Fruit fly (Drosophila melanogaster) whole organism, embryonic: Measurements from ENCODE around the gene CG2147.

ENCODE experiments used
- Adf1 ChIP-seq: fragments of 200-800 bp; sonication (Bioruptor generic); IDR thresholded peaks from 2 replicates; pipeline ENCODE4 v1.3.6; 2022; ENCODE audit warnings: missing biosample characterization, missing genetic modification characterization
- Atf-2 ChIP-seq: fragments of 200-800 bp; sonication (Bioruptor generic); optimal IDR thresholded peaks from 2 replicates; lab custom pipeline; 2016; ENCODE audit warnings: missing biosample characterization, missing genetic modification characterization
- Atf3 ChIP-seq: fragments of 200-800 bp; sonication (Bioruptor generic); optimal IDR thresholded peaks from 3 replicates; lab custom pipeline; 2016; ENCODE audit warnings: missing biosample characterization, missing genetic modification characterization
- Atf6 ChIP-seq: fragments of 200-800 bp; sonication (Bioruptor generic); IDR thresholded peaks from 2 replicates; pipeline ENCODE4 v1.3.6; 2022; ENCODE audit warnings: missing biosample characterization, missing genetic modification characterization
- CG10462 ChIP-seq: fragments of 200-800 bp; sonication (Bioruptor generic); optimal IDR thresholded peaks from 2 replicates; lab custom pipeline; 2016; ENCODE audit warnings: missing biosample characterization, missing genetic modification characterization
- CG10959 ChIP-seq: fragments of 200-800 bp; sonication (Bioruptor generic); IDR thresholded peaks from 2 replicates; pipeline ENCODE4 v1.3.6; 2022; ENCODE audit warnings: missing biosample characterization, missing genetic modification characterization
- CG11723 ChIP-seq: fragments of 200-800 bp; sonication (Bioruptor generic); optimal IDR thresholded peaks from 2 replicates; lab custom pipeline; 2017; ENCODE audit warnings: missing biosample characterization, mild to moderate bottlenecking, missing genetic modification characterization
- CG12391 ChIP-seq: fragments of 200-800 bp; sonication (Bioruptor generic); optimal IDR thresholded peaks from 3 replicates; lab custom pipeline; 2018; ENCODE audit warnings: missing biosample characterization, mild to moderate bottlenecking, missing genetic modification characterization, moderate library complexity
- CG12744 ChIP-seq: fragments of 200-800 bp; sonication (Bioruptor generic); optimal IDR thresholded peaks from 2 replicates; lab custom pipeline; 2016; ENCODE audit warnings: missing biosample characterization, missing genetic modification characterization
- CG14710 ChIP-seq: fragments of 200-800 bp; sonication (Bioruptor generic); optimal IDR thresholded peaks from 3 replicates; lab custom pipeline; 2019; ENCODE audit warnings: missing biosample characterization, mild to moderate bottlenecking, missing genetic modification characterization, moderate library complexity
- CG14965 ChIP-seq: fragments of 200-800 bp; sonication (Bioruptor generic); optimal IDR thresholded peaks from 2 replicates; lab custom pipeline; 2016; ENCODE audit warnings: missing biosample characterization, missing genetic modification characterization, borderline replicate concordance
- CG15073 ChIP-seq: fragments of 200-800 bp; sonication (Bioruptor generic); optimal IDR thresholded peaks from 2 replicates; lab custom pipeline; 2016; ENCODE audit warnings: missing biosample characterization, missing genetic modification characterization
- CG2202 ChIP-seq: fragments of 200-800 bp; sonication (Bioruptor generic); optimal IDR thresholded peaks from 2 replicates; lab custom pipeline; 2018; ENCODE audit warnings: missing biosample characterization, mild to moderate bottlenecking, missing genetic modification characterization
- CG30403 ChIP-seq: fragments of 200-800 bp; sonication (Bioruptor generic); optimal IDR thresholded peaks from 3 replicates; lab custom pipeline; 2016; ENCODE audit warnings: missing biosample characterization, missing genetic modification characterization
- CG31224 ChIP-seq: fragments of 200-800 bp; sonication (Bioruptor generic); IDR thresholded peaks from 2 replicates; pipeline ENCODE4 v1.3.6; 2022; ENCODE audit warnings: missing biosample characterization, missing genetic modification characterization
- CG3847 ChIP-seq: fragments of 200-800 bp; sonication (Bioruptor generic); IDR thresholded peaks from 2 replicates; pipeline ENCODE4 v1.3.6; 2022; ENCODE audit warnings: missing biosample characterization, missing genetic modification characterization
- CG4424 ChIP-seq: fragments of 200-800 bp; sonication (Bioruptor generic); optimal IDR thresholded peaks from 3 replicates; lab custom pipeline; 2016; ENCODE audit warnings: missing biosample characterization, missing genetic modification characterization
- CG5245 ChIP-seq: fragments of 200-800 bp; sonication (Bioruptor generic); optimal IDR thresholded peaks from 3 replicates; lab custom pipeline; 2016; ENCODE audit warnings: missing biosample characterization, missing genetic modification characterization
- CG7357 ChIP-seq: fragments of 200-800 bp; sonication (Bioruptor generic); IDR thresholded peaks from 3 replicates; pipeline ENCODE4 v1.3.6; 2022; ENCODE audit warnings: missing biosample characterization, missing genetic modification characterization
- CG7372 ChIP-seq: fragments of 200-800 bp; sonication (Bioruptor generic); IDR thresholded peaks from 2 replicates; pipeline ENCODE4 v1.3.6; 2022; ENCODE audit warnings: missing biosample characterization, missing genetic modification characterization
- CG7745 ChIP-seq: fragments of 200-800 bp; sonication (Bioruptor generic); optimal IDR thresholded peaks from 2 replicates; lab custom pipeline; 2018; ENCODE audit warnings: missing biosample characterization, mild to moderate bottlenecking, missing genetic modification characterization, moderate library complexity
- Dip3 ChIP-seq: fragments of 200-800 bp; sonication (Bioruptor generic); optimal IDR thresholded peaks from 3 replicates; lab custom pipeline; 2016; ENCODE audit warnings: missing biosample characterization, missing genetic modification characterization
- Fer2 ChIP-seq: fragments of 200-800 bp; sonication (Bioruptor generic); optimal IDR thresholded peaks from 2 replicates; lab custom pipeline; 2018; ENCODE audit warnings: missing biosample characterization, mild to moderate bottlenecking, missing genetic modification characterization, moderate library complexity
- Fer3 ChIP-seq: fragments of 200-800 bp; sonication (Bioruptor generic); optimal IDR thresholded peaks from 2 replicates; lab custom pipeline; 2018; ENCODE audit warnings: missing biosample characterization, mild to moderate bottlenecking, missing genetic modification characterization, moderate library complexity
- HHEX ChIP-seq: fragments of 200-800 bp; sonication (Bioruptor generic); optimal IDR thresholded peaks from 3 replicates; lab custom pipeline; 2017; ENCODE audit warnings: missing biosample characterization, mild to moderate bottlenecking, missing genetic modification characterization, missing genetic modification reagents
- Hr39 ChIP-seq: fragments of >200 bp; optimal IDR thresholded peaks from 2 replicates; lab custom pipeline; 2017
- Kr ChIP-seq: fragments of 200-800 bp; sonication (Bioruptor generic); optimal IDR thresholded peaks from 2 replicates; lab custom pipeline; 2017; ENCODE audit warnings: missing biosample characterization, mild to moderate bottlenecking, missing genetic modification characterization
- Poxn ChIP-seq: fragments of 200-800 bp; sonication (Bioruptor generic); IDR thresholded peaks from 2 replicates; pipeline ENCODE4 v1.3.6; 2022; ENCODE audit warnings: missing biosample characterization, missing genetic modification characterization
- Spps ChIP-seq: fragments of 200-800 bp; sonication (Bioruptor generic); optimal IDR thresholded peaks from 2 replicates; lab custom pipeline; 2018; ENCODE audit warnings: missing biosample characterization, mild to moderate bottlenecking, missing genetic modification characterization
- Sry-δ ChIP-seq: fragments of 200-800 bp; sonication (Bioruptor generic); optimal IDR thresholded peaks from 2 replicates; lab custom pipeline; 2016; ENCODE audit warnings: missing biosample characterization, missing genetic modification characterization
- Taf1 ChIP-seq: fragments of 200-800 bp; sonication (Bioruptor generic); IDR thresholded peaks from 2 replicates; pipeline ENCODE4 v1.3.6; 2022; ENCODE audit warnings: missing biosample characterization, missing genetic modification characterization
- al ChIP-seq: fragments of 200-800 bp; sonication (Bioruptor generic); IDR thresholded peaks from 2 replicates; pipeline ENCODE4 v1.3.6; 2022; ENCODE audit warnings: missing biosample characterization, missing genetic modification characterization
- ase ChIP-seq: fragments of 200-800 bp; sonication (Bioruptor generic); IDR thresholded peaks from 3 replicates; pipeline ENCODE4 v1.3.6; 2022; ENCODE audit warnings: missing biosample characterization, missing genetic modification characterization
- br ChIP-seq: fragments of >200 bp; optimal IDR thresholded peaks from 2 replicates; lab custom pipeline; 2017
- cad ChIP-seq: fragments of >200 bp; optimal IDR thresholded peaks from 2 replicates; lab custom pipeline; 2017; ENCODE audit warnings: missing biosample characterization, missing genetic modification characterization
- caup ChIP-seq: fragments of 200-800 bp; sonication (Bioruptor generic); optimal IDR thresholded peaks from 3 replicates; lab custom pipeline; 2017; ENCODE audit warnings: missing biosample characterization, mild to moderate bottlenecking, missing genetic modification characterization, moderate library complexity; ENCODE audit not compliant: severe bottlenecking
- da ChIP-seq: fragments of 200-800 bp; sonication (Bioruptor generic); optimal IDR thresholded peaks from 2 replicates; lab custom pipeline; 2016; ENCODE audit warnings: missing biosample characterization, missing genetic modification characterization
- dati ChIP-seq: fragments of 200-800 bp; sonication (Bioruptor generic); IDR thresholded peaks from 2 replicates; pipeline ENCODE4 v1.3.6; 2022; ENCODE audit warnings: missing biosample characterization, missing genetic modification characterization
- ems ChIP-seq: fragments of 200-800 bp; sonication (Bioruptor generic); optimal IDR thresholded peaks from 3 replicates; lab custom pipeline; 2016; ENCODE audit warnings: missing biosample characterization, missing genetic modification characterization
- gsb-n ChIP-seq: fragments of 200-800 bp; sonication (Bioruptor generic); optimal IDR thresholded peaks from 3 replicates; lab custom pipeline; 2018; ENCODE audit warnings: missing biosample characterization, mild to moderate bottlenecking, missing genetic modification characterization
- ind ChIP-seq: fragments of 200-800 bp; sonication (Bioruptor generic); optimal IDR thresholded peaks from 3 replicates; lab custom pipeline; 2016; ENCODE audit warnings: missing biosample characterization, missing genetic modification characterization
- klu ChIP-seq: fragments of 200-800 bp; sonication (Bioruptor generic); IDR thresholded peaks from 2 replicates; pipeline ENCODE4 v1.3.6; 2022; ENCODE audit warnings: missing biosample characterization, missing genetic modification characterization
- lola ChIP-seq, 3 experiments: fragments of >200 bp in 2 of 3; fragments of 200-800 bp in 1 of 3; sonication (Bioruptor generic) in 1 of 3; optimal IDR thresholded peaks; 2 replicates each; lab custom pipeline; 2017 to 2019; ENCODE audit warnings: missing biosample characterization in 3 of 3, missing genetic modification characterization in 3 of 3, mild to moderate bottlenecking in 1 of 3, moderate library complexity in 1 of 3
- mam ChIP-seq: fragments of 200-800 bp; sonication (Bioruptor generic); optimal IDR thresholded peaks from 3 replicates; lab custom pipeline; 2016; ENCODE audit warnings: missing biosample characterization, missing genetic modification characterization
- pita ChIP-seq: fragments of 200-800 bp; sonication (Bioruptor generic); optimal IDR thresholded peaks from 2 replicates; lab custom pipeline; 2017; ENCODE audit warnings: missing biosample characterization, mild to moderate bottlenecking, missing genetic modification characterization
- prd ChIP-seq, 3 experiments: fragments of >200 bp in 2 of 3; fragments of 200-800 bp in 1 of 3; sonication (Bioruptor generic) in 1 of 3; optimal IDR thresholded peaks in 2 of 3; IDR thresholded peaks in 1 of 3; 2 replicates in 2 of 3; 3 replicates in 1 of 3; pipeline versions ENCODE4 v1.3.6 to Lab custom; 2017 to 2022; ENCODE audit warnings: missing biosample characterization in 1 of 3, missing genetic modification characterization in 1 of 3
- psq ChIP-seq: fragments of 200-800 bp; sonication (Bioruptor generic); optimal IDR thresholded peaks from 2 replicates; lab custom pipeline; 2017; ENCODE audit warnings: missing biosample characterization, missing genetic modification characterization
- salm ChIP-seq: fragments of 200-800 bp; sonication (Bioruptor generic); optimal IDR thresholded peaks from 2 replicates; lab custom pipeline; 2018; ENCODE audit warnings: missing biosample characterization, mild to moderate bottlenecking, missing genetic modification characterization
- slp2 ChIP-seq: fragments of 200-800 bp; sonication (Bioruptor generic); optimal IDR thresholded peaks from 2 replicates; lab custom pipeline; 2016; ENCODE audit warnings: missing biosample characterization, missing genetic modification characterization
- so ChIP-seq: fragments of 200-800 bp; sonication (Bioruptor generic); IDR thresholded peaks from 3 replicates; pipeline ENCODE4 v1.3.6; 2022; ENCODE audit warnings: missing biosample characterization, missing genetic modification characterization
- tx ChIP-seq: fragments of 200-800 bp; sonication (Bioruptor generic); optimal IDR thresholded peaks from 2 replicates; lab custom pipeline; 2016; ENCODE audit warnings: missing biosample characterization, missing genetic modification characterization
- vfl ChIP-seq: fragments of 200-800 bp; sonication (Bioruptor generic); optimal IDR thresholded peaks from 2 replicates; lab custom pipeline; 2016; ENCODE audit warnings: missing biosample characterization, missing genetic modification characterization

The CG2147 gene

dm6 chrX:8202724-8203362 is 37.6 kb upstream of the CG2147 start (continued):
- TF ChIP-seq CG11723 (no peak), Hr39 (peak; percentile 7), CG31224 (no peak), Atf6 (GFP tag; lab: Robert Waterston, UW) (no peak), da (GFP tag; lab: Kevin White, UChicago) (no peak), Fer2 (tag; lab: Kevin White, UChicago) (no peak), dati (GFP tag; lab: Robert Waterston, UW) (no peak), salm (tag; lab: Kevin White, UChicago) (no peak), CG2202 (tag; lab: Kevin White, UChicago) (no peak), CG3847 (GFP tag; lab: Robert Waterston, UW) (no peak), prd (optimal IDR thresholded peaks at IDR 0.05; lab: Kevin White, UChicago) (no peak), prd (GFP tag; IDR thresholded peaks at IDR 0.05; lab: Robert Waterston, UW) (peak; percentile 29; the same call in 1 of the 3 replicates), gsb-n (no peak), so (GFP tag; lab: Robert Waterston, UW) (no peak), CG14710 (tag; lab: Kevin White, UChicago) (no peak), CG5245 (no peak), klu (GFP tag; lab: Robert Waterston, UW) (no peak), ind (peak; percentile 25), vfl (GFP tag; lab: Kevin White, UChicago) (no peak), pita (GFP tag; lab: Kevin White, UChicago) (no peak), CG7372 (GFP tag; lab: Robert Waterston, UW) (no peak), CG10462 (GFP tag; lab: Kevin White, UChicago) (no peak), CG12744 (no peak), Atf3 (GFP tag; lab: Kevin White, UChicago) (no peak), al (GFP tag; lab: Robert Waterston, UW) (no peak), CG7357 (GFP tag; lab: Robert Waterston, UW) (no peak), slp2 (GFP tag; lab: Kevin White, UChicago) (no peak), Poxn (GFP tag; lab: Robert Waterston, UW) (no peak), Dip3 (GFP tag; lab: Kevin White, UChicago) (peak; percentile 0), Kr (GFP tag; lab: Kevin White, UChicago) (no peak), tx (GFP tag; lab: Kevin White, UChicago) (no peak), mam (GFP tag; lab: Kevin White, UChicago) (no peak), lola (GFP tag; optimal IDR thresholded peaks at IDR 0.05; lab: Kevin White, UChicago) (no peak), psq (GFP tag; lab: Kevin White, UChicago) (no peak), Sry-δ (GFP tag; lab: Kevin White, UChicago) (no peak), br (no peak), CG15073 (no peak), CG12391 (peak; percentile 28), Adf1 (no peak), Spps (tag; lab: Kevin White, UChicago) (no peak), cad (GFP tag; lab: Kevin White, UChicago) (no peak), CG30403 (GFP tag; lab: Kevin White, UChicago) (peak; percentile 36), ase (GFP tag; lab: Robert Waterston, UW) (no peak), Fer3 (tag; lab: Kevin White, UChicago) (peak; percentile 31), CG7745 (no peak), Atf-2 (no peak), caup (GFP tag; lab: Kevin White, UChicago) (no peak), HHEX (no peak), CG14965 (no peak), CG4424 (GFP tag; lab: Kevin White, UChicago) (no peak), Taf1 (GFP tag; lab: Robert Waterston, UW) (no peak), ems (GFP tag; lab: Kevin White, UChicago) (no peak), CG10959 (GFP tag; lab: Robert Waterston, UW) (no peak)
